Worm (Caenorhabditis elegans) whole organism, young adult: Measurements from ENCODE around the gene W09G12.6.
A peak's percentile ranks its signal among the peaks of the same experiment; 100 is the strongest.

Experiments
- B0336.3 ChIP-seq: fragments of 200-800 bp; sonication (Bioruptor generic); IDR thresholded peaks from 2 replicates; pipeline ENCODE4 v1.3.6; 2022; ENCODE audit warnings: missing genetic modification characterization, missing compliant biosample characterization
- C06A6.2 ChIP-seq: fragments of 200-800 bp; sonication (Bioruptor generic); conservative IDR thresholded peaks from 2 replicates; pipeline ENCODE4 v1.3.6; 2022; ENCODE audit warnings: missing genetic modification characterization, missing compliant biosample characterization
- F10E7.11 ChIP-seq: sonication (generic microtip); optimal IDR thresholded peaks from 2 replicates; lab custom pipeline; 2017; ENCODE audit warnings: mild to moderate bottlenecking, missing genetic modification characterization, moderate library complexity, missing compliant biosample characterization
- F23B12.7 ChIP-seq: sonication (generic microtip); optimal IDR thresholded peaks from 2 replicates; lab custom pipeline; 2017; ENCODE audit warnings: missing genetic modification characterization, mild to moderate bottlenecking, missing compliant biosample characterization, antibody characterized with exemption, moderate library complexity; ENCODE audit not compliant: insufficient read depth
- Y56A3A.18 ChIP-seq: fragments of 200-800 bp; sonication (Bioruptor generic); IDR thresholded peaks from 2 replicates; pipeline ENCODE4 v1.3.6; 2022; ENCODE audit warnings: missing genetic modification reagents, missing genetic modification characterization, missing compliant biosample characterization
- Y95B8A.8 ChIP-seq: fragments of 200-800 bp; sonication (Bioruptor generic); IDR thresholded peaks from 2 replicates; pipeline ENCODE4 v1.3.6; 2022; ENCODE audit warnings: missing genetic modification reagents, missing genetic modification characterization, missing compliant biosample characterization
- atf-7 ChIP-seq: sonication (generic microtip); optimal IDR thresholded peaks from 2 replicates; lab custom pipeline; 2017; ENCODE audit warnings: mild to moderate bottlenecking, missing genetic modification characterization, missing compliant biosample characterization
- athp-1 ChIP-seq: sonication (generic microtip); optimal IDR thresholded peaks from 2 replicates; lab custom pipeline; 2017; ENCODE audit warnings: mild to moderate bottlenecking, missing genetic modification characterization, missing compliant biosample characterization
- ceh-58 ChIP-seq: fragments of 200-800 bp; sonication (Bioruptor generic); IDR thresholded peaks from 2 replicates; pipeline ENCODE4 v1.3.6; 2022; ENCODE audit warnings: missing genetic modification characterization, missing compliant biosample characterization
- dpl-1 ChIP-seq: fragments of 150-350 bp; optimal IDR thresholded peaks from 2 replicates; lab custom pipeline; 2014; ENCODE audit warnings: missing biosample characterization, missing genetic modification reagents, missing genetic modification characterization
- efl-1 ChIP-seq: fragments of 150-350 bp; optimal IDR thresholded peaks from 2 replicates; lab custom pipeline; 2014; ENCODE audit warnings: missing biosample characterization, missing genetic modification reagents, missing genetic modification characterization
- fkh-3 ChIP-seq: sonication (generic microtip); optimal IDR thresholded peaks from 2 replicates; lab custom pipeline; 2016; ENCODE audit warnings: mild to moderate bottlenecking, missing genetic modification characterization, missing compliant biosample characterization
- gei-17 ChIP-seq: fragments of 200-800 bp; sonication (Bioruptor generic); optimal IDR thresholded peaks from 2 replicates; lab custom pipeline; 2018; ENCODE audit warnings: mild to moderate bottlenecking, missing genetic modification characterization, missing compliant biosample characterization
- him-1 ChIP-seq: sonication (generic microtip); optimal IDR thresholded peaks from 2 replicates; lab custom pipeline; 2016; ENCODE audit warnings: missing genotype, missing genetic modification reagents, missing genetic modification characterization, missing compliant biosample characterization
- let-526 ChIP-seq: fragments of 200-800 bp; sonication (Bioruptor generic); IDR thresholded peaks from 2 replicates; pipeline ENCODE4 v1.3.6; 2022; ENCODE audit warnings: missing genetic modification reagents, missing genetic modification characterization, missing compliant biosample characterization
- let-607 ChIP-seq, 2 experiments: fragments of 200-800 bp in 1 of 2; sonication (Bioruptor generic) in 1 of 2; sonication (generic microtip) in 1 of 2; optimal IDR thresholded peaks; 2 replicates each; lab custom pipeline; 2016 to 2018; ENCODE audit warnings: mild to moderate bottlenecking in 2 of 2, missing compliant biosample characterization in 2 of 2, missing genetic modification characterization in 2 of 2, moderate library complexity in 2 of 2, missing genotype in 1 of 2
- lin-54 ChIP-seq: fragments of 200-800 bp; sonication (Bioruptor generic); optimal IDR thresholded peaks from 2 replicates; lab custom pipeline; 2018; ENCODE audit warnings: mild to moderate bottlenecking, missing genetic modification characterization, missing compliant biosample characterization
- lir-1 ChIP-seq: fragments of 200-800 bp; sonication (Bioruptor generic); conservative IDR thresholded peaks from 2 replicates; pipeline ENCODE4 v1.3.6; 2022; ENCODE audit warnings: missing genetic modification reagents, missing genetic modification characterization, missing compliant biosample characterization
- mcd-1 ChIP-seq: fragments of 200-800 bp; sonication (Bioruptor generic); IDR thresholded peaks from 2 replicates; pipeline ENCODE4 v1.3.6; 2022; ENCODE audit warnings: missing genetic modification reagents, missing genetic modification characterization, missing compliant biosample characterization
- mes-4 ChIP-seq: sonication (generic microtip); optimal IDR thresholded peaks from 2 replicates; lab custom pipeline; 2016; ENCODE audit warnings: missing genotype, missing genetic modification characterization, missing compliant biosample characterization
- mxl-1 ChIP-seq: sonication (generic microtip); optimal IDR thresholded peaks from 2 replicates; lab custom pipeline; 2016; ENCODE audit warnings: missing genetic modification characterization, missing compliant biosample characterization
- nfya-1 ChIP-seq: sonication (generic microtip); optimal IDR thresholded peaks from 2 replicates; lab custom pipeline; 2017; ENCODE audit warnings: antibody characterized with exemption, missing compliant biosample characterization, missing genetic modification characterization, borderline replicate concordance; ENCODE audit not compliant: insufficient read depth
- nhr-120 ChIP-seq: fragments of 200-800 bp; sonication (Bioruptor generic); IDR thresholded peaks from 2 replicates; pipeline ENCODE4 v1.3.6; 2022; ENCODE audit warnings: missing genetic modification characterization, missing compliant biosample characterization
- nhr-80 ChIP-seq: sonication (generic microtip); optimal IDR thresholded peaks from 2 replicates; lab custom pipeline; 2016; ENCODE audit warnings: missing genetic modification characterization, missing compliant biosample characterization
- rpc-1 ChIP-seq, 2 experiments: fragments of 150-350 bp in 1 of 2; sonication (generic microtip) in 1 of 2; optimal IDR thresholded peaks; 2 replicates each; lab custom pipeline; 2014 to 2018; ENCODE audit warnings: missing biosample characterization in 1 of 2, missing genetic modification characterization in 1 of 2, missing genetic modification reagents in 1 of 2, missing genotype in 1 of 2
- snpc-1.1 ChIP-seq: sonication (generic microtip); optimal IDR thresholded peaks from 2 replicates; lab custom pipeline; 2017; ENCODE audit warnings: missing genetic modification characterization, mild to moderate bottlenecking, missing compliant biosample characterization, antibody characterized with exemption, moderate library complexity, missing genotype, missing genetic modification reagents; ENCODE audit not compliant: insufficient read depth
- tbp1 ChIP-seq: fragments of 200-800 bp; sonication (Bioruptor generic); optimal IDR thresholded peaks from 2 replicates; lab custom pipeline; 2018; ENCODE audit warnings: mild to moderate bottlenecking, missing genetic modification characterization, missing compliant biosample characterization
- tbx-9 ChIP-seq: sonication (generic microtip); optimal IDR thresholded peaks from 2 replicates; lab custom pipeline; 2016; ENCODE audit warnings: borderline replicate concordance, missing genetic modification characterization, inconsistent platforms, missing compliant biosample characterization
- xnd-1 ChIP-seq: sonication (generic microtip); optimal IDR thresholded peaks from 2 replicates; lab custom pipeline; 2016; ENCODE audit warnings: missing genotype, missing genetic modification reagents, missing genetic modification characterization, missing compliant biosample characterization

W09G12.6 gene

ce11 chrIV:1239686-1240085 is 8.0 kb downstream of the W09G12.6 start, which contains the start of gene F38A1.8:
Gene F38A1.8, minus strand, starts transcription at chrIV:1239852.
- peak; percentile 6 for TF ChIP-seq F23B12.7
- TF ChIP-seq lin-54: peak; percentile 56
- TF ChIP-seq fkh-3: no peak
- TF ChIP-seq him-1: peak; percentile 45
- no peak for TF ChIP-seq mes-4 (tag; lab: Kevin White, UChicago)
- TF ChIP-seq let-607 (tag; optimal IDR thresholded peaks at IDR 0.05; lab: Kevin White, UChicago): peak; percentile 97 to 98
- peak; percentile 50; the same call in 1 of the 2 replicates for TF ChIP-seq mcd-1 (GFP tag; lab: Robert Waterston, UW)
- TF ChIP-seq efl-1 (GFP tag; lab: Kevin White, UChicago): peak; percentile 47
- peak; percentile 41 for TF ChIP-seq dpl-1 (GFP tag; lab: Kevin White, UChicago)
- TF ChIP-seq F10E7.11 (tag; lab: Kevin White, UChicago): no peak

DNA sequence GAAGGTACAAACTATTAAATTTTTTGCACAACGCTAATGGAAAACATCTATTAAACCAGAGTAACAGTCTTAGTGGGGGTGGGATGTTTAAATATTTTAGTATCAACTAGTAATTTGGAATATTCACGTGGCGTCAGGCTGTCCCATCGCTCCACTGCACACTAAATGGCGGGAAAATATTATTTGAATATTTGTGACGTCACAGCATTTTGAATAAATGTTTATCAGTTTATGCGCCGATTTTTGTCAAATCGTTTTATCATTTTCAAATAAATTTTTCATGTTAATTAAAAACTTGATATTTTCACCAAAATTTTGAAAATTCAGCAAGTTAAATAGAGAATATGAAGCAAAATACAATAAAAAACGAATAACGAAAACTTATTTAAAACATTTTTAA is 11.6 kb downstream of the W09G12.6 start, which contains the start of gene F38A1.15:
Gene F38A1.15 (minus strand): TSS at position 101 of the 400 bp plus-strand sequence.
- TF ChIP-seq snpc-1.1 (tag; lab: Kevin White, UChicago): no peak
- TF ChIP-seq efl-1 (GFP tag; lab: Kevin White, UChicago): no peak
- no peak for TF ChIP-seq C06A6.2 (GFP tag; lab: Robert Waterston, UW)

DNA sequence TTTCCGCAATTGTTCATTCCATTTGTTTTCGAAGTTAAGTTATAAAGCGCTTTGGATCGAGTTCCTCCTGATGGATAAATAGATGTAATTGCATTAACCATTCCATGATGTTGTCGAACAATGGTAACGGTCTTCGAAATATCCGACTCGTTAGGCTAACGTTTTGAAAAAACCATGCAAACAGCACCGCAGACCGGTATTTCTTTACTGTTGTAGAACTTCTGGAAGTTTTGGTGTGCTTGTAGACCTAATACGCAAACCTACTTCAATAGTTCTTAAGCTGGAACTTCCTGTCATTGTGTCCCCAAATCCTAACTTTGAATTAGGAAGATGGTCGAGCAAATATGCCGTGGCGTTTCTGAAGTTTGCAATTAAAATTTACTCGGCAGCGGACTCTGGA is 13.6 kb downstream of the W09G12.6 start, which contains the start of gene F38A1.9:
Gene F38A1.9 (minus strand): TSS at position 101 of the 400 bp plus-strand sequence.
- no peak for TF ChIP-seq B0336.3 (GFP tag; lab: Robert Waterston, UW)
- TF ChIP-seq mxl-1 (tag; lab: Kevin White, UChicago): no peak
- TF ChIP-seq Y95B8A.8 (GFP tag; lab: Robert Waterston, UW): no peak
- no peak for TF ChIP-seq atf-7 (tag; lab: Kevin White, UChicago)
- no peak for TF ChIP-seq tbx-9 (tag; lab: Kevin White, UChicago)
- TF ChIP-seq xnd-1: no peak
- TF ChIP-seq tbp1 (GFP tag; lab: Kevin White, UChicago): no peak
- TF ChIP-seq gei-17: no peak
- no peak for TF ChIP-seq nfya-1 (tag; lab: Kevin White, UChicago)
- TF ChIP-seq nhr-120 (GFP tag; lab: Robert Waterston, UW): no peak
- no peak for TF ChIP-seq Y56A3A.18
- no peak for TF ChIP-seq ceh-58 (GFP tag; lab: Robert Waterston, UW)
- TF ChIP-seq rpc-1 (optimal IDR thresholded peaks at IDR 0.05; lab: Kevin White, UChicago): no peak
- no peak for TF ChIP-seq rpc-1 (tag; optimal IDR thresholded peaks at IDR 0.05; lab: Kevin White, UChicago)
- no peak for TF ChIP-seq lir-1 (GFP tag; lab: Robert Waterston, UW)
- no peak for TF ChIP-seq athp-1 (tag; lab: Kevin White, UChicago)

DNA sequence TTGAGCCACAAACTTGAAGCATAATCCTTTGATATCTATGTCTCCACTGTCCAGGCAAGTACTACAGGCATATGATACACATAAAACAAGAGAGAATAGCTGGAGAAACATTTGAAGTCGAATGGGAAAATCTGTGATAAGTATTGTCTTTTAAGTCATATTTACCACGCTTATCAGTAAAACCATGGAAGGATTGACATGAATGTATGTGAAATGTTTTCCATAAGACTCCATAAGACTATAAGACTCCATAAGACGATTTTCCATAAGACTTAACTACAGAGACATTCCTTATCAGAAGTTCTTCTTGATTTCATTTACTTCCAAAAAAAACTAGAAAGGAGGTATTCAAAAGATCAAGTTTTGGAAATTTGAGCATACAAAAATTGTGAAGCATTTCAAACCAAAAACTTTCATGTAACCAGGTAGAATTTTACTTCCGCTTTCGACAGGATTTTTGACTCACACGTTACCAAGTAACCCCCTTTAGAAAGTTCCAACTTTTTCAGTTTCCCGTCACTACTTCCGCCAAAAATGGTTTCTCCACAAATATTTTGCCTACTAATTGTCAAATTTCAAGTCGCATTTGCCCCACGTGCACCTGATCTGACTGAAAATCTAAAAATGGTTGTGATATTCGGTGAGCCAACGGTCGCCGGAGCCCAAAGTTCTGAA is 15.2 kb downstream of the W09G12.6 start, which contains the start of the genes clec-165 and F38A1.11:
Gene clec-165 (minus strand): TSS at position 125 of the 675 bp plus-strand sequence.
Gene F38A1.11 (plus strand): TSS at position 625 of the 675 bp plus-strand sequence.
- TF ChIP-seq let-526 (GFP tag; lab: Robert Waterston, UW) (no peak), nhr-80 (peak; percentile 25)
- TF ChIP-seq, all 124 proteins: peak for 1

DNA sequence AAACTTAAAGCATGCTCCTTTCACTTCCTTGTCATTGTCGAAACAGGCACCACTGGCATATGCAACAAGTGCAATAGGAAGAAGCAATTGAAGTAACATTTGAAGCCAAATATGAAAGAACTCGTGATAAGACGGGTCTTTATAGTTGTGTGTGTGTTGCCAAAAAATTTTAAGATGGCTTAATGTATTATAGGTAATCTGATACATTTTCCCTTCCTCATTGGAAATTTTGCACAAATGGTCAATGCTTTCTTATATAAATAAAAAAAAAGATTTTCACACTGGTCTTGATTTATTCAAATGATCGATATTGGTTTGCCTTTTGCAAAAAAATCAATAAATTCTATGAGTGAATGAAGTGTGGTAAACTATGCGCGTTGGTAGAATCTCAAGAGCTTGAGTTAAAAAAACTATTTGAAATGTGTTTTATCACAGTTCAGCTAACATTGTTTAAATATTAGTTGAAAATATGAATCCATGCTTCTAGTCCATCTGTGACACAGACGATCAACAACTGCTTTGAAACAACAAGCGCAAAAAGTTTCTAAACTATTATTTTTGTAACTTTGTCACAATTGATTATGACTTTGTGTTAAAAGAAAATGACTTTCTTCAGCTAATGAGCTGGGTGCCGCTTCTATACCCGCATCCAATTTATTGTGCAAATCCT is 19.7 kb downstream of the W09G12.6 start, which contains the start of the genes clec-166 and F38A1.6:
Gene clec-166 (minus strand): TSS at position 101 of the 670 bp plus-strand sequence.
Gene F38A1.6 (plus strand): TSS at position 620 of the 670 bp plus-strand sequence.
- no peak for TF ChIP-seq gei-17
- TF ChIP-seq, all 124 proteins: peak for 0
